Worm (Caenorhabditis elegans): ENCODE measurements around the gene crn-4.

ce11 chrX:2220850-2221249 lies 37.1 kb downstream of the crn-4 start, which contains the start of gene hex-1:
- TF ChIP-seq fkh-6 (tag; optimal IDR thresholded peaks at IDR 0.05) (no peak), sox-2 (GFP tag; IDR thresholded peaks at IDR 0.05) (no peak), dmd-4 (tag; optimal IDR thresholded peaks at IDR 0.05; ENCODE audit: borderline replicate concordance) (no peak), unc-42 (tag; optimal IDR thresholded peaks at IDR 0.05) (no peak)
